Worm (Caenorhabditis elegans): ENCODE data around the gene alh-4.

DNA sequence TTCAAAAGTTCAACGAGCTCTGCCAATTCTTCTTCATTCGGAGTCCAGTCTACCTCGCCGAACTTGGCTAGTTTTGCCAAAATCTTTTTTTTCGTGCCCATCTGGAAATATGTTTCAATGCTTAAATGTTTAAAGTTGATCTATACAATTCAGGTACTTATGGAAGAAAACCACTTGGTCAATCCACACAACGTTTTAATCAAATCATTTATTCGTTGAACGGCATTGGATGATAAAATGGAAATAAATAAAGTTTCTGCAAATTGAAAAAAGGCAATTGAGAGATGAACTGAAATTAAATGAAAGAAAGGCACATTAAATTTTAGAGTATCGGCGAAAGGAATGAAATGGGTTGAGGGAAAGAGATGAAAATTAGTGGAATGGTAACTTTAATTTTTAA lies 5.7 kb downstream of the alh-4 start, which contains the start of gene urb-1:
- TF ChIP-seq D2030.7 (GFP tag; IDR thresholded peaks at IDR 0.05): no peak
- TF ChIP-seq unc-62 (GFP tag; optimal IDR thresholded peaks at IDR 0.05): no peak
- no peak for TF ChIP-seq nfyb-1 (GFP tag; IDR thresholded peaks at IDR 0.05)
- no peak for TF ChIP-seq nfya-1 (tag; optimal IDR thresholded peaks at IDR 0.05; ENCODE audit: borderline replicate concordance, insufficient read depth)
- TF ChIP-seq B0035.1 (tag; optimal IDR thresholded peaks at IDR 0.05): no peak
- no peak for TF ChIP-seq B0336.3 (GFP tag; IDR thresholded peaks at IDR 0.05)
- no peak for TF ChIP-seq attf-3 (GFP tag; conservative IDR thresholded peaks at IDR 0.05)
- no peak for TF ChIP-seq rec-8 (tag; optimal IDR thresholded peaks at IDR 0.05)
- no peak for TF ChIP-seq egl-44 (GFP tag; IDR thresholded peaks at IDR 0.05)
- TF ChIP-seq xnd-1 (tag; optimal IDR thresholded peaks at IDR 0.05): no peak
- TF ChIP-seq ceh-79 (tag; optimal IDR thresholded peaks at IDR 0.05): no peak

All from whole organism, young adult.